Worm (Caenorhabditis elegans) whole organism, young adult: ENCODE measurements around the gene ugt-29.

ENCODE experiments used
- C06A6.2 ChIP-seq: fragments of 200-800 bp; sonication (Bioruptor generic); conservative IDR thresholded peaks from 2 replicates; pipeline ENCODE4 v1.3.6; 2022; ENCODE audit warnings: missing genetic modification characterization, missing compliant biosample characterization
- C17E4.6 ChIP-seq: fragments of 200-800 bp; sonication (Bioruptor generic); IDR thresholded peaks from 2 replicates; pipeline ENCODE4 v1.3.6; 2022; ENCODE audit warnings: missing genetic modification reagents, missing genetic modification characterization, missing compliant biosample characterization
- D2030.7 ChIP-seq: fragments of 200-800 bp; sonication (Bioruptor generic); IDR thresholded peaks from 2 replicates; pipeline ENCODE4 v1.3.6; 2022; ENCODE audit warnings: missing genetic modification reagents, missing genetic modification characterization, missing compliant biosample characterization
- F10E7.11 ChIP-seq: sonication (generic microtip); optimal IDR thresholded peaks from 2 replicates; lab custom pipeline; 2017; ENCODE audit warnings: mild to moderate bottlenecking, missing genetic modification characterization, moderate library complexity, missing compliant biosample characterization
- F22D6.2 ChIP-seq: sonication (generic microtip); optimal IDR thresholded peaks from 2 replicates; lab custom pipeline; 2016; ENCODE audit warnings: mild to moderate bottlenecking, missing genetic modification characterization, missing compliant biosample characterization
- F37B4.10 ChIP-seq: fragments of 200-800 bp; sonication (Bioruptor generic); IDR thresholded peaks from 2 replicates; pipeline ENCODE4 v1.3.6; 2022; ENCODE audit warnings: missing genetic modification characterization, missing compliant biosample characterization
- F52B5.7 ChIP-seq: sonication (generic microtip); optimal IDR thresholded peaks from 2 replicates; lab custom pipeline; 2016; ENCODE audit warnings: mild to moderate bottlenecking, missing genetic modification characterization, missing compliant biosample characterization
- F55B11.4 ChIP-seq: sonication (generic microtip); optimal IDR thresholded peaks from 2 replicates; lab custom pipeline; 2016; ENCODE audit warnings: missing compliant biosample characterization, missing genetic modification characterization, borderline replicate concordance; ENCODE audit not compliant: insufficient read depth
- F57A8.1 ChIP-seq: fragments of 200-800 bp; sonication (Bioruptor generic); optimal IDR thresholded peaks from 2 replicates; lab custom pipeline; 2018; ENCODE audit warnings: mild to moderate bottlenecking, missing genetic modification characterization, moderate library complexity, missing compliant biosample characterization
- K12H6.12 ChIP-seq: fragments of 200-800 bp; sonication (Bioruptor generic); optimal IDR thresholded peaks from 2 replicates; lab custom pipeline; 2018; ENCODE audit warnings: mild to moderate bottlenecking, missing genetic modification characterization, missing compliant biosample characterization
- Y79H2A.3 ChIP-seq: fragments of 200-800 bp; sonication (Bioruptor generic); conservative IDR thresholded peaks from 2 replicates; pipeline ENCODE4 v1.3.6; 2022; ENCODE audit warnings: missing genetic modification reagents, missing genetic modification characterization, missing compliant biosample characterization
- atf-7 ChIP-seq: sonication (generic microtip); optimal IDR thresholded peaks from 2 replicates; lab custom pipeline; 2017; ENCODE audit warnings: mild to moderate bottlenecking, missing genetic modification characterization, missing compliant biosample characterization
- athp-1 ChIP-seq: sonication (generic microtip); optimal IDR thresholded peaks from 2 replicates; lab custom pipeline; 2017; ENCODE audit warnings: mild to moderate bottlenecking, missing genetic modification characterization, missing compliant biosample characterization
- attf-3 ChIP-seq: fragments of 200-800 bp; sonication (Bioruptor generic); conservative IDR thresholded peaks from 2 replicates; pipeline ENCODE4 v1.3.6; 2022; ENCODE audit warnings: missing genetic modification reagents, missing genetic modification characterization, missing compliant biosample characterization
- attf-6 ChIP-seq: fragments of 200-800 bp; sonication (Bioruptor generic); IDR thresholded peaks from 2 replicates; pipeline ENCODE4 v1.3.6; 2022; ENCODE audit warnings: missing genetic modification reagents, missing genetic modification characterization, missing compliant biosample characterization
- bed-2 ChIP-seq: fragments of 200-800 bp; sonication (Bioruptor generic); IDR thresholded peaks from 2 replicates; pipeline ENCODE4 v1.3.6; 2022; ENCODE audit warnings: missing genetic modification reagents, missing genetic modification characterization, missing compliant biosample characterization
- cebp-1 ChIP-seq, 2 experiments: fragments of 200-800 bp in 1 of 2; sonication (Bioruptor generic) in 1 of 2; sonication (generic microtip) in 1 of 2; IDR thresholded peaks in 1 of 2; optimal IDR thresholded peaks in 1 of 2; 2 replicates each; pipeline versions ENCODE4 v1.3.6 to Lab custom; 2017 to 2022; ENCODE audit warnings: missing compliant biosample characterization in 2 of 2, missing genetic modification characterization in 2 of 2, mild to moderate bottlenecking in 1 of 2, missing genetic modification reagents in 1 of 2, moderate library complexity in 1 of 2
- ceh-27 ChIP-seq: fragments of 200-800 bp; sonication (Bioruptor generic); optimal IDR thresholded peaks from 2 replicates; lab custom pipeline; 2018; ENCODE audit warnings: mild to moderate bottlenecking, missing genetic modification characterization, moderate library complexity, missing compliant biosample characterization
- ceh-40 ChIP-seq: fragments of 200-800 bp; sonication (Bioruptor generic); IDR thresholded peaks from 2 replicates; pipeline ENCODE4 v1.3.6; 2022; ENCODE audit warnings: missing genetic modification characterization, missing compliant biosample characterization
- ceh-91 ChIP-seq: fragments of 200-800 bp; sonication (Bioruptor generic); IDR thresholded peaks from 2 replicates; pipeline ENCODE4 v1.3.6; 2022; ENCODE audit warnings: missing genetic modification reagents, missing genetic modification characterization, missing compliant biosample characterization
- hlh-12 ChIP-seq: sonication (generic microtip); optimal IDR thresholded peaks from 2 replicates; lab custom pipeline; 2016; ENCODE audit warnings: missing genetic modification characterization, missing compliant biosample characterization
- hrde-1 ChIP-seq: sonication (generic microtip); optimal IDR thresholded peaks from 2 replicates; lab custom pipeline; 2016; ENCODE audit warnings: missing genetic modification characterization, mild to moderate bottlenecking, missing compliant biosample characterization, moderate library complexity, missing genotype, missing genetic modification reagents, borderline replicate concordance
- lag-1 ChIP-seq: fragments of 200-800 bp; sonication (Bioruptor generic); IDR thresholded peaks from 2 replicates; pipeline ENCODE4 v1.3.6; 2022; ENCODE audit warnings: missing genetic modification reagents, missing genetic modification characterization, missing compliant biosample characterization
- let-526 ChIP-seq: fragments of 200-800 bp; sonication (Bioruptor generic); IDR thresholded peaks from 2 replicates; pipeline ENCODE4 v1.3.6; 2022; ENCODE audit warnings: missing genetic modification reagents, missing genetic modification characterization, missing compliant biosample characterization
- lin-26 ChIP-seq: fragments of 200-800 bp; sonication (Bioruptor generic); IDR thresholded peaks from 2 replicates; pipeline ENCODE4 v1.3.6; 2022; ENCODE audit warnings: missing genetic modification reagents, missing genetic modification characterization, missing compliant biosample characterization
- lin-35 ChIP-seq, 3 experiments: fragments of 150-350 bp in 2 of 3; sonication (generic microtip) in 1 of 3; optimal IDR thresholded peaks; 2 replicates each; lab custom pipeline; 2014 to 2018; ENCODE audit warnings: missing biosample characterization in 3 of 3, missing genetic modification characterization in 3 of 3, missing genetic modification reagents in 3 of 3
- lin-54 ChIP-seq: fragments of 200-800 bp; sonication (Bioruptor generic); optimal IDR thresholded peaks from 2 replicates; lab custom pipeline; 2018; ENCODE audit warnings: mild to moderate bottlenecking, missing genetic modification characterization, missing compliant biosample characterization
- madf-3 ChIP-seq: fragments of 200-800 bp; sonication (Bioruptor generic); IDR thresholded peaks from 2 replicates; pipeline ENCODE4 v1.3.6; 2022; ENCODE audit warnings: missing genetic modification reagents, missing genetic modification characterization, missing compliant biosample characterization
- madf-8 ChIP-seq: fragments of 200-800 bp; sonication (Bioruptor generic); conservative IDR thresholded peaks from 2 replicates; pipeline ENCODE4 v1.3.6; 2022; ENCODE audit warnings: missing genetic modification reagents, missing genetic modification characterization, missing compliant biosample characterization
- mel-28 ChIP-seq: sonication (generic microtip); optimal IDR thresholded peaks from 2 replicates; lab custom pipeline; 2016; ENCODE audit warnings: borderline replicate concordance, mild to moderate bottlenecking, missing genetic modification characterization, missing compliant biosample characterization
- mes-4 ChIP-seq: sonication (generic microtip); optimal IDR thresholded peaks from 2 replicates; lab custom pipeline; 2016; ENCODE audit warnings: missing genotype, missing genetic modification characterization, missing compliant biosample characterization
- nfya-1 ChIP-seq: sonication (generic microtip); optimal IDR thresholded peaks from 2 replicates; lab custom pipeline; 2017; ENCODE audit warnings: antibody characterized with exemption, missing compliant biosample characterization, missing genetic modification characterization, borderline replicate concordance; ENCODE audit not compliant: insufficient read depth
- nhr-120 ChIP-seq: fragments of 200-800 bp; sonication (Bioruptor generic); IDR thresholded peaks from 2 replicates; pipeline ENCODE4 v1.3.6; 2022; ENCODE audit warnings: missing genetic modification characterization, missing compliant biosample characterization
- nhr-179 ChIP-seq: sonication (generic microtip); optimal IDR thresholded peaks from 2 replicates; lab custom pipeline; 2016; ENCODE audit warnings: mild to moderate bottlenecking, missing genetic modification characterization, missing compliant biosample characterization
- rcor-1 ChIP-seq: fragments of 200-800 bp; sonication (Bioruptor generic); IDR thresholded peaks from 2 replicates; pipeline ENCODE4 v1.3.6; 2022; ENCODE audit warnings: missing genetic modification reagents, missing genetic modification characterization, missing compliant biosample characterization
- snpc-3.4 ChIP-seq: sonication (generic microtip); optimal IDR thresholded peaks from 2 replicates; lab custom pipeline; 2017; ENCODE audit warnings: missing genetic modification characterization, mild to moderate bottlenecking, missing compliant biosample characterization, antibody characterized with exemption, moderate library complexity, missing genotype, missing genetic modification reagents
- snpc-4 ChIP-seq, 5 experiments: fragments of 150-350 bp in 1 of 5; sonication (generic microtip) in 4 of 5; optimal IDR thresholded peaks; 2 replicates each; lab custom pipeline; 2014 to 2018; ENCODE audit warnings: missing genetic modification characterization in 5 of 5, missing biosample characterization in 3 of 5, antibody characterized with exemption in 2 of 5, mild to moderate bottlenecking in 2 of 5, missing compliant biosample characterization in 2 of 5, missing genotype in 2 of 5, moderate library complexity in 2 of 5, missing genetic modification reagents in 1 of 5
- somi-1 ChIP-seq: fragments of 200-800 bp; sonication (Bioruptor generic); optimal IDR thresholded peaks from 2 replicates; lab custom pipeline; 2018; ENCODE audit warnings: mild to moderate bottlenecking, missing genetic modification characterization, missing compliant biosample characterization
- unc-130 ChIP-seq: sonication (generic microtip); optimal IDR thresholded peaks from 2 replicates; lab custom pipeline; 2016; ENCODE audit warnings: missing genetic modification reagents, missing genetic modification characterization, missing compliant biosample characterization
- unc-62 ChIP-seq: fragments of 150-350 bp; optimal IDR thresholded peaks from 2 replicates; lab custom pipeline; 2014; ENCODE audit warnings: missing biosample characterization, missing genetic modification reagents, missing genetic modification characterization
- zfh-2 ChIP-seq: fragments of 200-800 bp; sonication (Bioruptor generic); conservative IDR thresholded peaks from 2 replicates; pipeline ENCODE4 v1.3.6; 2022; ENCODE audit warnings: missing genetic modification reagents, missing genetic modification characterization, missing compliant biosample characterization
- zim-3 ChIP-seq: sonication (generic microtip); optimal IDR thresholded peaks from 2 replicates; lab custom pipeline; 2017; ENCODE audit warnings: mild to moderate bottlenecking, missing genetic modification characterization, moderate library complexity, missing compliant biosample characterization
- ztf-18 ChIP-seq: sonication (generic microtip); optimal IDR thresholded peaks from 2 replicates; lab custom pipeline; 2016; ENCODE audit warnings: missing genotype, mild to moderate bottlenecking, missing genetic modification characterization, missing compliant biosample characterization
- ztf-26 ChIP-seq: sonication (generic microtip); optimal IDR thresholded peaks from 2 replicates; lab custom pipeline; 2017; ENCODE audit warnings: missing genetic modification characterization, missing compliant biosample characterization
- ztf-28 ChIP-seq: fragments of 200-800 bp; sonication (Bioruptor generic); IDR thresholded peaks from 2 replicates; pipeline ENCODE4 v1.3.6; 2022; ENCODE audit warnings: missing genetic modification reagents, missing genetic modification characterization, missing compliant biosample characterization
- ztf-3 ChIP-seq: fragments of 200-800 bp; sonication (Bioruptor generic); optimal IDR thresholded peaks from 2 replicates; lab custom pipeline; 2018; ENCODE audit warnings: mild to moderate bottlenecking, missing genetic modification characterization, missing compliant biosample characterization
- ztf-6 ChIP-seq: fragments of 200-800 bp; sonication (Bioruptor generic); IDR thresholded peaks from 2 replicates; pipeline ENCODE4 v1.3.6; 2022; ENCODE audit warnings: missing genetic modification reagents, missing genetic modification characterization, missing compliant biosample characterization

Gene ugt-29

ce11 chrV:731330-731729 lies 31.9 kb upstream of the ugt-29 start (continued):
- TF ChIP-seq somi-1 (GFP tag; lab: Kevin White, UChicago) (peak; percentile 89), F52B5.7 (tag; lab: Kevin White, UChicago) (peak; percentile 76), ztf-6 (no peak), bed-2 (GFP tag; lab: Robert Waterston, UW) (no peak), mes-4 (tag; lab: Kevin White, UChicago) (no peak), snpc-4 (GFP tag; optimal IDR thresholded peaks at IDR 0.05; lab: Kevin White, UChicago) (no peak), snpc-4 (tag; optimal IDR thresholded peaks at IDR 0.05; lab: Kevin White, UChicago) (peak in 2 of 4 experiments; percentile 41 to 47), nhr-120 (GFP tag; lab: Robert Waterston, UW) (no peak), zim-3 (tag; lab: Kevin White, UChicago) (no peak), lin-26 (GFP tag; lab: Robert Waterston, UW) (peak; percentile 73), mel-28 (tag; lab: Kevin White, UChicago) (no peak), ztf-26 (tag; lab: Kevin White, UChicago) (peak; percentile 83), ceh-91 (GFP tag; lab: Robert Waterston, UW) (no peak), madf-8 (GFP tag; lab: Robert Waterston, UW) (no peak), madf-3 (GFP tag; lab: Robert Waterston, UW) (peak; percentile 64; the same call in 1 of the 2 replicates), nfya-1 (tag; lab: Kevin White, UChicago) (no peak), let-526 (GFP tag; lab: Robert Waterston, UW) (peak; percentile 96), ceh-40 (no peak), nhr-179 (tag; lab: Kevin White, UChicago) (no peak), C17E4.6 (GFP tag; lab: Robert Waterston, UW) (no peak), F22D6.2 (tag; lab: Kevin White, UChicago) (peak; percentile 84), F37B4.10 (no peak), hlh-12 (tag; lab: Kevin White, UChicago) (no peak), lin-54 (GFP tag; lab: Kevin White, UChicago) (peak; percentile 61), hrde-1 (tag; lab: Kevin White, UChicago) (no peak), lag-1 (GFP tag; lab: Robert Waterston, UW) (no peak), attf-3 (GFP tag; lab: Robert Waterston, UW) (no peak), attf-6 (no peak), F10E7.11 (no peak), ztf-28 (GFP tag; lab: Robert Waterston, UW) (no peak), zfh-2 (GFP tag; lab: Robert Waterston, UW) (peak; percentile 81), unc-62 (peak; percentile 83), F57A8.1 (GFP tag; lab: Kevin White, UChicago) (no peak), F55B11.4 (tag; lab: Kevin White, UChicago) (no peak), ztf-3 (no peak), C06A6.2 (GFP tag; lab: Robert Waterston, UW) (peak; percentile 84), D2030.7 (GFP tag; lab: Robert Waterston, UW) (no peak), ztf-18 (tag; lab: Kevin White, UChicago) (no peak), snpc-3.4 (no peak), cebp-1 (GFP tag; IDR thresholded peaks at IDR 0.05; lab: Robert Waterston, UW) (peak; percentile 33; the same call in 1 of the 2 replicates), cebp-1 (tag; optimal IDR thresholded peaks at IDR 0.05; lab: Kevin White, UChicago) (peak; percentile 89), unc-130 (GFP tag; lab: Kevin White, UChicago) (no peak), athp-1 (tag; lab: Kevin White, UChicago) (peak; percentile 18), lin-35 (GFP tag; optimal IDR thresholded peaks at IDR 0.05; lab: Kevin White, UChicago) (peak in 1 of 3 experiments; percentile 29), Y79H2A.3 (GFP tag; lab: Robert Waterston, UW) (no peak), K12H6.12 (tag; lab: Kevin White, UChicago) (peak; percentile 71), atf-7 (peak; percentile 93), rcor-1 (GFP tag; lab: Robert Waterston, UW) (peak; percentile 47; the same call in 1 of the 2 replicates), ceh-27 (GFP tag; lab: Kevin White, UChicago) (peak; percentile 41)
